Worm (Caenorhabditis elegans): ENCODE measurements around the gene T24B8.4.

Gene T24B8.4

DNA sequence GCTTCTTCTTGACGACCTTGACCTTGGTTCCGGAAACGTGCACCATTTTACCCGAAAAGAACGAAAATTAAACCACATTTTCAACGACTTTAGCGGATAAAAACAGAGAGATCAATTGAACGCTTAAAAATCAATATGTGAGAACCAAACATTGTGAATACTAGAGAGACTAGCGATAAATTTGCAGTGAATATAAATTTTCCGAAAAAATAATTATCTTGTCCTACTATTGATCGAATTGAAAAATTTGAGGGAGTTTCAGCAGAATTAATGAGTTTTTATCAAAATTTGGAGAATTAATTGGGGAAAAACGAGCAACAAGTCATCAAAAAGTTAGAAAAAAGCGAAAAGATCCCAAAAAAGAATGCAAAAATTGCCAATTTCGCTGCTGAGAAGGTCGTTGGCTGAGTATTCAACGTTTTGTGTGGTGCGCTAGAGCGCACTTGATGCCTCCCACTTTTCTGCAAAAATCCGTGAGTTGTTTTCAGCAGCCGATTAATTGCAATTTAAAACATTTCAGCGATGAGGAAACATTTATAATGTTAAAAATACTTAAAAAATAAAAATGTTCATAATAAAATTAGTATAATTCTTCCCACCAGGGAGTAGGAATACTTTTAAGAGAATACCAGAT lies 13.5 kb downstream of the T24B8.4 start, which contains the start of gene rpl-32 (continued):
- TF ChIP-seq ceh-82 (tag; optimal IDR thresholded peaks at IDR 0.05) (peak in 2 of 3 experiments; percentile 64 to 88), tbx-2 (tag; optimal IDR thresholded peaks at IDR 0.05) (peak; percentile 72), F16B12.6 (tag; optimal IDR thresholded peaks at IDR 0.05) (peak; percentile 83), lin-13 (GFP tag; optimal IDR thresholded peaks at IDR 0.05) (peak; percentile 56), snpc-4 (tag; optimal IDR thresholded peaks at IDR 0.05) (peak; percentile 73), nhr-85 (tag) (peak; percentile 88), skn-1 (tag; optimal IDR thresholded peaks at IDR 0.05) (peak; percentile 89), nhr-237 (tag; optimal IDR thresholded peaks at IDR 0.05) (peak; percentile 14), zag-1 (tag; optimal IDR thresholded peaks at IDR 0.05) (no peak), rnt-1 (tag; optimal IDR thresholded peaks at IDR 0.05) (peak; percentile 78), fkh-10 (GFP tag; optimal IDR thresholded peaks at IDR 0.05) (peak; percentile 19), lin-14 (GFP tag; optimal IDR thresholded peaks at IDR 0.05) (peak; percentile 87), ceh-90 (tag; optimal IDR thresholded peaks at IDR 0.05) (no peak), lsy-2 (tag; optimal IDR thresholded peaks at IDR 0.05) (peak; percentile 78 to 92), sptf-1 (tag; optimal IDR thresholded peaks at IDR 0.05) (no peak), ztf-4 (tag; optimal IDR thresholded peaks at IDR 0.05) (peak; percentile 8), dpl-1 (GFP tag; optimal IDR thresholded peaks at IDR 0.05) (peak; percentile 63 to 80 (median 76)), lin-35 (GFP tag; optimal IDR thresholded peaks at IDR 0.05) (peak; percentile 76 to 90), swsn-7 (tag; optimal IDR thresholded peaks at IDR 0.05) (peak; percentile 67), fos-1 (tag; optimal IDR thresholded peaks at IDR 0.05) (peak; percentile 58), ceh-88 (GFP tag; IDR thresholded peaks at IDR 0.05) (peak; percentile 29; the same call in 1 of the 2 replicates), mef-2 (tag; optimal IDR thresholded peaks at IDR 0.05) (peak; percentile 20), nhr-77 (tag; optimal IDR thresholded peaks at IDR 0.05) (peak; percentile 69), xbp-1 (tag; optimal IDR thresholded peaks at IDR 0.05) (peak; percentile 78), snu-23 (GFP tag; optimal IDR thresholded peaks at IDR 0.05) (peak; percentile 82), unc-86 (tag; optimal IDR thresholded peaks at IDR 0.05) (peak; percentile 42), unc-98 (GFP tag; IDR thresholded peaks at IDR 0.05) (no peak)

ce11 chrII:9056215-9056819 lies 14.3 kb downstream of the T24B8.4 start:
- TF ChIP-seq alr-1 (tag; optimal IDR thresholded peaks at IDR 0.05; ENCODE audit: borderline replicate concordance), result no peak
- no peak for TF ChIP-seq snpc-4 (tag; optimal IDR thresholded peaks at IDR 0.05)
- TF ChIP-seq lsy-2 (tag; optimal IDR thresholded peaks at IDR 0.05), result peak in 1 of 2 experiments; percentile 43

DNA sequence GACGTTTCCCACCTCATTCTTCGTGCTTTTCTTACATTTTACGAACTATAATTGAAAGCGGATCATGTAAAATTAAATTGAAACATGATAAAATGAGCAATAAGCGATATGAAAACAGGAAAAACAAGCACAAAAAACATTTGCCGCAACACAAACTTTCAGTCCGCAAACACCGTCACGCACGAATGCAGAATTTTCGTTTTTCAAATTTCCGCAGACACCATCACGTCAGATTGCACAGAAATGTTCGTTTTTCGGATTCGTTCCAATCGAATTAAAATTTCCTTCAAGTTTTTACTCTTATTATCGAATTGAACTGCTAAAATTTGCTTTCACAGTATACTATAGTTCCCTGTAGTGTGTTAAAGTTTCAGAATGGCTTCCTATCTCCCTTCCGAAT lies 16.0 kb downstream of the T24B8.4 start, which contains the start of gene chmp-7:
chmp-7 (plus strand) TSS at position 369 of the 400 bp plus-strand sequence.
- TF ChIP-seq vab-15 (tag; optimal IDR thresholded peaks at IDR 0.05) (no peak), aha-1 (tag; optimal IDR thresholded peaks at IDR 0.05) (no peak), mab-9 (GFP tag; IDR thresholded peaks at IDR 0.05) (peak; percentile 44; the same call in 1 of the 2 replicates), mep-1 (tag; optimal IDR thresholded peaks at IDR 0.05) (peak; percentile 99), alr-1 (tag; optimal IDR thresholded peaks at IDR 0.05; ENCODE audit: borderline replicate concordance) (no peak), nhr-11 (tag; optimal IDR thresholded peaks at IDR 0.05) (no peak), skn-1 (tag; optimal IDR thresholded peaks at IDR 0.05) (peak; percentile 61), ets-5 (GFP tag; IDR thresholded peaks at IDR 0.05) (no peak), sptf-1 (tag; optimal IDR thresholded peaks at IDR 0.05) (no peak), elt-3 (tag; optimal IDR thresholded peaks at IDR 0.05) (peak in 3 of 6 experiments; percentile 57 to 85 (median 80)), pag-3 (tag; optimal IDR thresholded peaks at IDR 0.05; ENCODE audit: borderline replicate concordance, insufficient read depth) (peak; percentile 74), xbp-1 (tag; optimal IDR thresholded peaks at IDR 0.05) (peak; percentile 79), zag-1 (tag; optimal IDR thresholded peaks at IDR 0.05) (peak; percentile 52), pqm-1 (tag; optimal IDR thresholded peaks at IDR 0.05) (no peak), isw-1 (GFP tag; IDR thresholded peaks at IDR 0.05) (peak; percentile 80), fkh-8 (tag; optimal IDR thresholded peaks at IDR 0.05) (peak; percentile 79), snu-23 (GFP tag; optimal IDR thresholded peaks at IDR 0.05) (peak; percentile 92), C04F5.9 (tag; optimal IDR thresholded peaks at IDR 0.05) (peak; percentile 79), nhr-47 (tag; optimal IDR thresholded peaks at IDR 0.05) (peak; percentile 88), nhr-20 (tag; optimal IDR thresholded peaks at IDR 0.05) (peak; percentile 87), efl-3 (GFP tag; optimal IDR thresholded peaks at IDR 0.05) (no peak), hlh-4 (tag; optimal IDR thresholded peaks at IDR 0.05) (no peak), ceh-82 (tag; optimal IDR thresholded peaks at IDR 0.05) (peak; percentile 72 to 93 (median 83)), dsc-1 (tag; optimal IDR thresholded peaks at IDR 0.05) (peak; percentile 71), mef-2 (tag; optimal IDR thresholded peaks at IDR 0.05) (peak; percentile 16), nhr-90 (tag; optimal IDR thresholded peaks at IDR 0.05; ENCODE audit: poor library complexity) (peak; percentile 75), nhr-28 (tag; optimal IDR thresholded peaks at IDR 0.05) (no peak), tbx-2 (tag; optimal IDR thresholded peaks at IDR 0.05) (peak; percentile 81)

Data from whole organism, L1 larva.